Fruit fly (Drosophila melanogaster) whole organism, wandering third instar larva: ENCODE data around the gene CG31997.

Experiments used
- Myc ChIP-seq: fragments of >200 bp; optimal IDR thresholded peaks from 2 replicates; lab custom pipeline; 2017
- dmrt93B ChIP-seq: fragments of 200-800 bp; sonication (Bioruptor generic); optimal IDR thresholded peaks from 2 replicates; lab custom pipeline; 2018; ENCODE audit warnings: missing biosample characterization, mild to moderate bottlenecking, missing genetic modification characterization
- h ChIP-seq: fragments of 200-800 bp; sonication (Bioruptor generic); optimal IDR thresholded peaks from 3 replicates; lab custom pipeline; 2016; ENCODE audit warnings: missing biosample characterization, mild to moderate bottlenecking, missing genetic modification characterization
- jim ChIP-seq: fragments of 175-275, 200-325 bp; sonication (Bioruptor generic); optimal IDR thresholded peaks from 2 replicates; lab custom pipeline; 2016; ENCODE audit warnings: missing biosample characterization, mild to moderate bottlenecking, missing genetic modification characterization

- TF ChIP-seq h (no peak), Myc (no peak), jim (GFP tag; lab: Kevin White, UChicago) (no peak), dmrt93B (GFP tag; lab: Kevin White, UChicago) (no peak)
These were observed 25.3 kb downstream of the CG31997 start for dm6 chr4:130558-130957.
